Worm (Caenorhabditis elegans): Measurements from ENCODE around the gene B0454.5.
A peak's percentile ranks its signal among the peaks of the same experiment; 100 is the strongest.
"Not testable (repeated sequence)": the region's sequence is repeated elsewhere in the genome, so short reads cannot be mapped to it uniquely, and the experiment has no call there.

The B0454.5 gene

DNA sequence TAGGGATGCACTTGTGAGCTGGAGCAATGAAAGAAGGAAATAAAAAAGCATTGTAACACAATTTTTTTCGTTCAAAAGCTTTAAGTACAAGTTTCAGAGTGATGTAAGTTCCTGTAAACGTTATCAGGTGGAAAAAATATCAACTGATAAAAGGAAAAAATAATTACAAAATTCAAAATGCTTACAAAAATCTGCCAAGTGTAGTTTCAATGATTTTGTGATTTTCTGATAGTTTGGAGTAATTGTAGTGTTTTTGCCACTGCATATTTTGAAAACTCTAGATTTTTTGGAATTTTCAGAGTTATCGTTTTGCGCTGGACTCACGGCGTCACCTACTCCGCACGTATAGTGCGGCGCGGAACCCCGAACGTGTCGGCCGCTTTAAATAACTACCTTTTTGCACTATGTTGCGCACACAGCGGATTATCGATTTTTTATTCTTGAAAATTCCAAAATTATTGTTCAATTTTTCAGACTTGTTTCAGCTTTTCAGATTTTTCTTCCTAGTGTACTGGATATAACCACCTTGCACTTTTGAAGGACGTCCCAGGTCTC, 15.2 kb upstream of the B0454.5 start, which contains the start of gene clec-2 (continued):
- TF ChIP-seq lir-3 (tag; optimal IDR thresholded peaks at IDR 0.05; ENCODE audit: poor library complexity) (no peak), rnt-1 (tag; optimal IDR thresholded peaks at IDR 0.05) (no peak), zip-4 (GFP tag; optimal IDR thresholded peaks at IDR 0.05) (no peak)

DNA sequence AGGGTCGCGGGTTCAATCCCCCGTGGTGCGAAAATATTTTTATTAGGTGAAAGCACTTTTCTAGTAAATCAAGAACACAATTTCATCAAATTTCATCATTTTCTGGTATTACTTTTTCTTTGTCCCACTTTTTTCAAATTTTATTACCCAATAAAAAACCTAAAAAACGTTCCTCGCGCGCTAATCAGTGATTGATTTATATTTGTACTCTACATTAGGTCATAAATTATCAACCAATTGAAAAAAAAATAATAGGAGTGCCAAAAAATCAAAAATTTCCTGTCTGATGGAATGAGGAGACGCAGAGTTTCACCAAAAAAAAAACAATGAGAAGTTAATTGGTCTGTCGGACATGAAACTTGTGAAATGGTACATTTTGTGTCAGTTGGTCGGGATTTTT, 14.0 kb upstream of the B0454.5 start:
- TF ChIP-seq unc-30 (tag; optimal IDR thresholded peaks at IDR 0.05) (no peak), zag-1 (tag; optimal IDR thresholded peaks at IDR 0.05) (no peak), C34B4.2 (tag; optimal IDR thresholded peaks at IDR 0.05) (no peak), ceh-8 (GFP tag; optimal IDR thresholded peaks at IDR 0.05) (no peak), nhr-28 (tag; optimal IDR thresholded peaks at IDR 0.05) (no peak)

DNA sequence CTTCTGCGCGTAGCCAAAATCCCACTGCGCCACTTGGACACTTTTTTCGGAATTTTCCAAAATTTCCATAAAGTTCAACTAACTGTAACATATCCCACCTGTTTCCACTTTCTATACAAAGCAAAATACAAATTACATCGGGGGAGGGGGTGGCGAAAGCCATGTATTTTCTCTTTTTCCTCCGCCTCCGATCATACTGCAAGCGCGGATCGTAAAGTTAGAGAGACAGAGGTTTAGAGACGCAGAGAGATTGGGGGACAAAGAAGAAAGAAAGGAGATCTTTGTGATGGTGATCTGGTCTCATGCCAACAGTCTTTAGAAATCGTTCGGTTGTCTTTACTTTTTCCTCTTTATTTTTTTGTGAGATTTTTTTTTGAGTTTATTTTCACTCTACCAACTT, 10.4 kb upstream of the B0454.5 start:
- no peak for TF ChIP-seq efl-1 (optimal IDR thresholded peaks at IDR 0.05)
- TF ChIP-seq efl-1 (GFP tag; optimal IDR thresholded peaks at IDR 0.05 in 1 of 2), result peak in 1 of 2 experiments; percentile 8
- TF ChIP-seq mep-1 (tag; optimal IDR thresholded peaks at IDR 0.05), result peak; percentile 23
- no peak for TF ChIP-seq nhr-12 (tag; optimal IDR thresholded peaks at IDR 0.05)
- TF ChIP-seq elt-3 (tag; optimal IDR thresholded peaks at IDR 0.05), result peak in 1 of 6 experiments; percentile 31
- TF ChIP-seq C16A3.4 (tag; optimal IDR thresholded peaks at IDR 0.05), result peak; percentile 7
- TF ChIP-seq blmp-1 (tag; optimal IDR thresholded peaks at IDR 0.05), result peak; percentile 98
- peak; percentile 21 for TF ChIP-seq snu-23 (GFP tag; optimal IDR thresholded peaks at IDR 0.05)
- TF ChIP-seq C04F5.9 (tag; optimal IDR thresholded peaks at IDR 0.05), result no peak

DNA sequence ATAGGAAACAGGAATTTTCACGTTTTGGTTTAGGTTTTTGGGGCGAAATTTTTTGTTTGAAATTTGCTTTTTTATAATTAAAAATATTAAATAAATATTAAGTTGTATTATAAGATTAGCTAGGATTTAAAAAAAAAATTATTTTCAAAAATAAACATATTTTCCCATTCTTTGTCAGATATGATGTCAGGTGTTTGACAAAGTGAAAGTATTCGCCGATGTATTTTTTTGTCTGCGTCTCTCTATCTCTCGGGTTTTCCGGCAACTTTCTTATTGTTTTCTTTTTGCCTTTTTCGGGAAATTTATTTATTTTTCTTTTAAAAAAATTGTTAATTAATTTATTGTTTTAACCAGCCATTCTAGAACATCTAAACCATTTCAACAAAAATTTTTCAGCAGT, 8.2 kb upstream of the B0454.5 start:
- TF ChIP-seq C04F5.9 (tag; optimal IDR thresholded peaks at IDR 0.05) (no peak), pqm-1 (tag; optimal IDR thresholded peaks at IDR 0.05) (no peak), lin-14 (GFP tag; optimal IDR thresholded peaks at IDR 0.05) (peak; percentile 29), nhr-85 (tag) (peak; percentile 57), ceh-82 (tag; optimal IDR thresholded peaks at IDR 0.05) (no peak), hlh-17 (GFP tag; optimal IDR thresholded peaks at IDR 0.05; ENCODE audit: borderline replicate concordance) (no peak), nhr-12 (tag; optimal IDR thresholded peaks at IDR 0.05) (no peak), blmp-1 (tag; optimal IDR thresholded peaks at IDR 0.05) (peak; percentile 91), nhr-76 (tag; optimal IDR thresholded peaks at IDR 0.05) (no peak)

DNA sequence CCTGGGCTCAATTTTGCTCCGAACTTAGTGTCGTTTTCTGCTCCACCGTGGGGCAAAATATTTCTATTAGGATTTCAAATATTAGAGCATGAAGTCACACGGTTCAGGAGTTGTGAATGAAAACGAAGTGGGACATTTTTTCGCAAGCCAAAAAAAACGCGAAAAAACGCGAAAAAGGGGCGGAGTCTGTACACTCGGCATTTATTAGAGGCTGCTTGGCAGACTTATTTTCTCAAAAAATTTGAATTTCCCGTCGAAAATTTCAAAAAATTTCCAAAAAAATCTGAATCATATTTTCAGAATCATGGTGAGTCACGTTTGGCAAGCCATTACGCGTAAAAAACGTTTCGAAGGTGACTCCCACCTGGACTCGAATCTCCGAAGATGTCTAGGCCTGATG, 6.2 kb upstream of the B0454.5 start, which contains the start of gene B0454.6:
Gene B0454.6 (plus strand): TSS at position 301 of the 400 bp plus-strand sequence.
- not testable (repeated sequence) for TF ChIP-seq skn-1, nhr-71, sox-4 (tag; optimal IDR thresholded peaks at IDR 0.05)

DNA sequence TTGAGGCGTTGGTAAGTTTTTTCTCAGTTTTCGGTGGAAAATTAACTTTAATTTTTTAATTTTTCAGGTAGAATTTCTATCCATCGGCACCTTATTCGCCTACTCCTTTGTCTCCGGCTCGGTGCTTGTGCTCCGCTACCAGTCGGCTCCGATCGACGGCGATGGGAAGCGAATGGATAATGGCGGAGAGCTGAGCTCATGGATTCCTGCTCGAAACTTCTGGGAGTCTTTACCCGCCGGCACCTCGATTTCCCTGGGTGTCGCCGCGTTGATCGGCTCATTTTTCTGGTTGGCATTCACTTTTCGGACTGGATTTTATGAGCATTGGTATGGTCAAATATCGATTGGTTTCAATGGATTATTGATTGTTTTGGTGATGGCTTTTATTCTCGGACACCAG, 3.7 kb upstream of the B0454.5 start:
- no peak for TF ChIP-seq nhr-77 (tag; optimal IDR thresholded peaks at IDR 0.05)
- TF ChIP-seq mef-2 (tag; optimal IDR thresholded peaks at IDR 0.05), result no peak
- no peak for TF ChIP-seq nhr-19 (GFP tag; conservative IDR thresholded peaks at IDR 0.05)
- TF ChIP-seq zag-1 (tag; optimal IDR thresholded peaks at IDR 0.05), result no peak

DNA sequence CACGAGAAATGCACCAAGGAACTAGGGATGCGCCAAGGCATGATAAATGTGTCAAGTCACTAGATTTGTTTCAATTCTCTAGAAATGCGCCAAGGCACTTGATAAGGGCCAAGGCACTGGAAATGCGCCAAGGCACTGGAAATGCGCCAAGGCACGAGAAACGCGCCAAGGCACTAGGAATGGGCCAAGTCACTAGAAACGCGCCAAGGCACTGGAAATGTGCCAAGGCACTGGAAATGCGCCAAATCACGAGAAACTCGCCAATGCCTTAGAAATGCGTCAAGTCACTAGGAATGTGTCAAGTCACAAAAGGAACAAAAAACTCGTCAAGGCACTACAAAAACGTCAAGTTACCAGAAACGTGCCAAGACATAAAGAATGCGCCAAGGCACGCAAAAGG, 2.3 kb upstream of the B0454.5 start:
- peak; percentile 43 for TF ChIP-seq nhr-85 (tag)
- TF ChIP-seq pqm-1 (tag; optimal IDR thresholded peaks at IDR 0.05), result no peak
- TF ChIP-seq lsy-2 (tag; optimal IDR thresholded peaks at IDR 0.05), result no peak
- TF ChIP-seq nhr-19 (GFP tag; conservative IDR thresholded peaks at IDR 0.05), result no peak
- no peak for TF ChIP-seq ama-1 (optimal IDR thresholded peaks at IDR 0.05)
- TF ChIP-seq elt-3 (tag; optimal IDR thresholded peaks at IDR 0.05), result no peak
- TF ChIP-seq efl-1 (optimal IDR thresholded peaks at IDR 0.05), result no peak
- peak in 1 of 2 experiments; percentile 92 for TF ChIP-seq efl-1 (GFP tag; optimal IDR thresholded peaks at IDR 0.05 in 1 of 2)
- no peak for TF ChIP-seq hlh-17 (GFP tag; optimal IDR thresholded peaks at IDR 0.05; ENCODE audit: borderline replicate concordance)
- TF ChIP-seq mep-1 (tag; optimal IDR thresholded peaks at IDR 0.05), result no peak
- no peak for TF ChIP-seq irx-1 (tag; optimal IDR thresholded peaks at IDR 0.05)
- no peak for TF ChIP-seq egl-13 (tag; optimal IDR thresholded peaks at IDR 0.05)
